Worm (Caenorhabditis elegans) whole organism, young adult: ENCODE results near the gene T13F2.6.

Experiments
- F39B2.1 ChIP-seq: fragments of 200-800 bp; sonication (Bioruptor generic); IDR thresholded peaks from 2 replicates; pipeline ENCODE4 v1.3.6; 2022; ENCODE audit warnings: missing genetic modification reagents, missing genetic modification characterization, missing compliant biosample characterization
- Y56A3A.18 ChIP-seq: fragments of 200-800 bp; sonication (Bioruptor generic); IDR thresholded peaks from 2 replicates; pipeline ENCODE4 v1.3.6; 2022; ENCODE audit warnings: missing genetic modification reagents, missing genetic modification characterization, missing compliant biosample characterization
- ama-1 ChIP-seq, 3 experiments: fragments of 150-350 bp in 1 of 3; sonication (generic microtip) in 2 of 3; optimal IDR thresholded peaks; 2 replicates each; lab custom pipeline; 2014 to 2018; ENCODE audit warnings: missing biosample characterization in 2 of 3, missing genetic modification characterization in 2 of 3, missing genetic modification reagents in 2 of 3
- aptf-3 ChIP-seq: fragments of 200-800 bp; sonication (Bioruptor generic); IDR thresholded peaks from 2 replicates; pipeline ENCODE4 v1.3.6; 2022; ENCODE audit warnings: missing genetic modification characterization, missing compliant biosample characterization
- bed-1 ChIP-seq: fragments of 200-800 bp; sonication (Bioruptor generic); IDR thresholded peaks from 2 replicates; pipeline ENCODE4 v1.3.6; 2022; ENCODE audit warnings: missing genetic modification reagents, missing genetic modification characterization, missing compliant biosample characterization
- dpl-1 ChIP-seq: fragments of 150-350 bp; optimal IDR thresholded peaks from 2 replicates; lab custom pipeline; 2014; ENCODE audit warnings: missing biosample characterization, missing genetic modification reagents, missing genetic modification characterization
- hlh-26 ChIP-seq: fragments of 200-800 bp; sonication (Bioruptor generic); conservative IDR thresholded peaks from 2 replicates; pipeline ENCODE4 v1.3.6; 2022; ENCODE audit warnings: missing genetic modification reagents, missing genetic modification characterization, missing compliant biosample characterization
- hmg-20 ChIP-seq: fragments of 200-800 bp; sonication (Bioruptor generic); IDR thresholded peaks from 2 replicates; pipeline ENCODE4 v1.3.6; 2022; ENCODE audit warnings: missing genetic modification reagents, missing genetic modification characterization, missing compliant biosample characterization
- rcor-1 ChIP-seq: fragments of 200-800 bp; sonication (Bioruptor generic); IDR thresholded peaks from 2 replicates; pipeline ENCODE4 v1.3.6; 2022; ENCODE audit warnings: missing genetic modification reagents, missing genetic modification characterization, missing compliant biosample characterization
- snpc-4 ChIP-seq, 5 experiments: fragments of 150-350 bp in 1 of 5; sonication (generic microtip) in 4 of 5; optimal IDR thresholded peaks; 2 replicates each; lab custom pipeline; 2014 to 2018; ENCODE audit warnings: missing genetic modification characterization in 5 of 5, missing biosample characterization in 3 of 5, antibody characterized with exemption in 2 of 5, mild to moderate bottlenecking in 2 of 5, missing compliant biosample characterization in 2 of 5, missing genotype in 2 of 5, moderate library complexity in 2 of 5, missing genetic modification reagents in 1 of 5
- tlf-1 ChIP-seq: fragments of 200-800 bp; sonication (Bioruptor generic); optimal IDR thresholded peaks from 2 replicates; lab custom pipeline; 2018; ENCODE audit warnings: mild to moderate bottlenecking, missing genetic modification characterization, missing compliant biosample characterization

ce11 chrIV:9738194-9738593 lies 39.9 kb upstream of the T13F2.6 start, which contains the start of gene C28D4.10:
- TF ChIP-seq bed-1 (GFP tag; lab: Robert Waterston, UW) (no peak), tlf-1 (GFP tag; lab: Kevin White, UChicago) (no peak), rcor-1 (no peak), dpl-1 (GFP tag; lab: Kevin White, UChicago) (no peak), ama-1 (optimal IDR thresholded peaks at IDR 0.05; lab: Kevin White, UChicago) (no peak), ama-1 (GFP tag; optimal IDR thresholded peaks at IDR 0.05; lab: Kevin White, UChicago) (no peak), F39B2.1 (no peak), snpc-4 (GFP tag; optimal IDR thresholded peaks at IDR 0.05; lab: Kevin White, UChicago) (no peak), snpc-4 (tag; optimal IDR thresholded peaks at IDR 0.05; lab: Kevin White, UChicago) (no peak), Y56A3A.18 (GFP tag; lab: Robert Waterston, UW) (no peak), aptf-3 (GFP tag; lab: Robert Waterston, UW) (no peak), hlh-26 (GFP tag; lab: Robert Waterston, UW) (no peak), hmg-20 (GFP tag; lab: Robert Waterston, UW) (no peak)
